Worm (Caenorhabditis elegans) whole organism, L3 larva: Measurements from ENCODE around the gene C46F4.3.
A peak's percentile ranks its signal among the peaks of the same experiment; 100 is the strongest.

Source experiments
- R02D3.7 ChIP-seq: fragments of 150-350 bp; optimal IDR thresholded peaks from 2 replicates; lab custom pipeline; 2014; ENCODE audit warnings: missing biosample characterization, missing genetic modification characterization
- ZK546.5 ChIP-seq: sonication (generic microtip); optimal IDR thresholded peaks from 2 replicates; lab custom pipeline; 2017; ENCODE audit warnings: missing biosample characterization, missing genetic modification characterization
- aly-2 ChIP-seq: fragments of 150-350 bp; optimal IDR thresholded peaks from 2 replicates; lab custom pipeline; 2014; ENCODE audit warnings: missing biosample characterization, missing genetic modification characterization
- ama-1 ChIP-seq: fragments of 150-350 bp; optimal IDR thresholded peaks from 2 replicates; lab custom pipeline; 2018
- ceh-16 ChIP-seq: sonication (generic microtip); optimal IDR thresholded peaks from 2 replicates; lab custom pipeline; 2017; ENCODE audit warnings: missing biosample characterization, missing genetic modification characterization
- ceh-28 ChIP-seq: fragments of 150-350 bp; optimal IDR thresholded peaks from 2 replicates; lab custom pipeline; 2014; ENCODE audit warnings: missing biosample characterization, missing genetic modification reagents, missing genetic modification characterization
- ceh-82 ChIP-seq: fragments of 150-350 bp; optimal IDR thresholded peaks from 2 replicates; lab custom pipeline; 2014; ENCODE audit warnings: missing biosample characterization, missing genetic modification characterization
- ceh-9 ChIP-seq: sonication (generic microtip); optimal IDR thresholded peaks from 2 replicates; lab custom pipeline; 2018; ENCODE audit warnings: missing biosample characterization, missing genetic modification characterization
- egl-27 ChIP-seq: sonication (generic microtip); optimal IDR thresholded peaks from 4 replicates; lab custom pipeline; 2017; ENCODE audit warnings: missing biosample characterization, missing genetic modification reagents, missing genetic modification characterization
- egl-5 ChIP-seq: fragments of 150-350 bp; optimal IDR thresholded peaks from 2 replicates; lab custom pipeline; 2017; ENCODE audit warnings: missing biosample characterization, missing genetic modification reagents, missing genetic modification characterization, inconsistent platforms
- elt-1 ChIP-seq: fragments of 150-350 bp; optimal IDR thresholded peaks from 2 replicates; lab custom pipeline; 2014; ENCODE audit warnings: missing biosample characterization, missing genetic modification characterization
- elt-2 ChIP-seq: sonication (generic microtip); optimal IDR thresholded peaks from 2 replicates; lab custom pipeline; 2016; ENCODE audit warnings: missing genetic modification reagents, mild to moderate bottlenecking, missing genetic modification characterization, missing compliant biosample characterization
- elt-3 ChIP-seq, 3 experiments: fragments of 150-350 bp in 1 of 3; sonication (generic microtip) in 2 of 3; optimal IDR thresholded peaks; 2 replicates in 2 of 3; 4 replicates in 1 of 3; lab custom pipeline; 2014 to 2017; ENCODE audit warnings: missing biosample characterization in 3 of 3, missing genetic modification characterization in 3 of 3
- fkh-10 ChIP-seq: sonication (generic microtip); optimal IDR thresholded peaks from 2 replicates; lab custom pipeline; 2017; ENCODE audit warnings: missing biosample characterization, missing genetic modification reagents, missing genetic modification characterization
- fkh-2 ChIP-seq: fragments of 150-350 bp; optimal IDR thresholded peaks from 2 replicates; lab custom pipeline; 2014; ENCODE audit warnings: missing biosample characterization, missing genetic modification reagents, missing genetic modification characterization
- lin-15B ChIP-seq: fragments of 150-350 bp; optimal IDR thresholded peaks from 2 replicates; lab custom pipeline; 2014; ENCODE audit warnings: missing biosample characterization, missing genetic modification characterization
- lsy-12 ChIP-seq: sonication (generic microtip); optimal IDR thresholded peaks from 2 replicates; lab custom pipeline; 2016; ENCODE audit warnings: mild to moderate bottlenecking, missing genetic modification characterization, missing compliant biosample characterization
- mdl-1 ChIP-seq: fragments of 150-350 bp; optimal IDR thresholded peaks from 2 replicates; lab custom pipeline; 2014; ENCODE audit warnings: missing biosample characterization, missing genetic modification characterization
- mml-1 ChIP-seq: fragments of 150-350 bp; sonication (generic microtip); optimal IDR thresholded peaks from 3 replicates; lab custom pipeline; 2014; ENCODE audit warnings: missing biosample characterization, missing genetic modification characterization
- nfya-1 ChIP-seq: sonication (generic microtip); optimal IDR thresholded peaks from 2 replicates; lab custom pipeline; 2017; ENCODE audit warnings: missing genetic modification characterization, mild to moderate bottlenecking, missing compliant biosample characterization, antibody characterized with exemption, moderate library complexity; ENCODE audit not compliant: insufficient read depth
- nhr-11 ChIP-seq: fragments of 150-350 bp; optimal IDR thresholded peaks from 2 replicates; lab custom pipeline; 2014; ENCODE audit warnings: missing biosample characterization, missing genetic modification characterization
- nhr-23 ChIP-seq: fragments of 150-350 bp; optimal IDR thresholded peaks from 2 replicates; lab custom pipeline; 2014; ENCODE audit warnings: missing biosample characterization, missing genetic modification reagents, missing genetic modification characterization
- nhr-237 ChIP-seq: fragments of 150-350 bp; optimal IDR thresholded peaks from 2 replicates; lab custom pipeline; 2014; ENCODE audit warnings: missing biosample characterization, missing genetic modification characterization
- nhr-25 ChIP-seq: sonication (generic microtip); optimal IDR thresholded peaks from 2 replicates; lab custom pipeline; 2017; ENCODE audit warnings: missing biosample characterization, missing genetic modification characterization
- nhr-28 ChIP-seq: fragments of 150-350 bp; optimal IDR thresholded peaks from 2 replicates; lab custom pipeline; 2014; ENCODE audit warnings: missing biosample characterization, missing genetic modification characterization
- nhr-43 ChIP-seq: sonication (generic microtip); optimal IDR thresholded peaks from 2 replicates; lab custom pipeline; 2016; ENCODE audit warnings: mild to moderate bottlenecking, missing genetic modification characterization, missing compliant biosample characterization; ENCODE audit not compliant: poor library complexity, severe bottlenecking
- nhr-67 ChIP-seq: fragments of 150-350 bp; optimal IDR thresholded peaks from 2 replicates; lab custom pipeline; 2014; ENCODE audit warnings: missing biosample characterization, missing genetic modification characterization
- nhr-76 ChIP-seq: fragments of 150-350 bp; sonication (generic microtip); optimal IDR thresholded peaks from 5 replicates; lab custom pipeline; 2014; ENCODE audit warnings: missing biosample characterization, missing genetic modification characterization
- nhr-77 ChIP-seq: fragments of 150-350 bp; optimal IDR thresholded peaks from 2 replicates; lab custom pipeline; 2014; ENCODE audit warnings: missing biosample characterization, missing genetic modification characterization
- pha-4 ChIP-seq: fragments of 150-350 bp; optimal IDR thresholded peaks from 2 replicates; lab custom pipeline; 2014; ENCODE audit warnings: missing biosample characterization, missing genetic modification reagents, missing genetic modification characterization
- pqm-1 ChIP-seq: fragments of 150-350 bp; optimal IDR thresholded peaks from 2 replicates; lab custom pipeline; 2017; ENCODE audit warnings: missing biosample characterization, missing genetic modification characterization, inconsistent platforms
- sea-2 ChIP-seq: fragments of 150-350 bp; sonication (generic microtip); optimal IDR thresholded peaks from 4 replicates; lab custom pipeline; 2014; ENCODE audit warnings: missing biosample characterization, missing genetic modification reagents, missing genetic modification characterization
- skn-1 ChIP-seq: fragments of 150-350 bp; optimal IDR thresholded peaks from 2 replicates; lab custom pipeline; 2014; ENCODE audit warnings: missing biosample characterization, missing genetic modification characterization
- snpc-4 ChIP-seq: fragments of 150-350 bp; optimal IDR thresholded peaks from 2 replicates; lab custom pipeline; 2014; ENCODE audit warnings: missing biosample characterization, missing genetic modification characterization
- tbx-2 ChIP-seq: sonication (generic microtip); optimal IDR thresholded peaks from 2 replicates; lab custom pipeline; 2016; ENCODE audit warnings: mild to moderate bottlenecking, missing genetic modification characterization, missing compliant biosample characterization
- unc-39 ChIP-seq: sonication (generic microtip); optimal IDR thresholded peaks from 4 replicates; lab custom pipeline; 2017; ENCODE audit warnings: missing biosample characterization, missing genetic modification characterization
- unc-62 ChIP-seq: fragments of 150-350 bp; sonication (generic microtip); optimal IDR thresholded peaks from 4 replicates; lab custom pipeline; 2014; ENCODE audit warnings: missing biosample characterization, missing genetic modification reagents, missing genetic modification characterization
- zag-1 ChIP-seq: fragments of 150-350 bp; optimal IDR thresholded peaks from 2 replicates; lab custom pipeline; 2014; ENCODE audit warnings: missing biosample characterization, missing genetic modification characterization
- ztf-11 ChIP-seq: fragments of 150-350 bp; optimal IDR thresholded peaks from 2 replicates; lab custom pipeline; 2014; ENCODE audit warnings: missing biosample characterization, missing genetic modification characterization
- ztf-4 ChIP-seq: fragments of 150-350 bp; optimal IDR thresholded peaks from 2 replicates; lab custom pipeline; 2014; ENCODE audit warnings: missing biosample characterization, missing genetic modification characterization

Gene C46F4.3

ce11 chrX:5941325-5941724, 5.8 kb downstream of the C46F4.3 start:
- TF ChIP-seq pqm-1 (tag; lab: Kevin White, UChicago) (peak; percentile 61), ama-1 (lab: Kevin White, UChicago) (peak; percentile 27), ceh-28 (tag; lab: Kevin White, UChicago) (no peak)

- TF ChIP-seq unc-62 (GFP tag; lab: Kevin White, UChicago) (no peak), ceh-28 (tag; lab: Kevin White, UChicago) (no peak), snpc-4 (tag; lab: Kevin White, UChicago) (peak; percentile 6), nhr-25 (peak; percentile 17), nhr-77 (tag; lab: Kevin White, UChicago) (no peak), nhr-43 (tag; lab: Kevin White, UChicago) (peak; percentile 36), nhr-23 (peak; percentile 43), nhr-237 (no peak), pha-4 (tag; lab: Kevin White, UChicago) (peak; percentile 61), nfya-1 (tag; lab: Kevin White, UChicago) (peak; percentile 20), nhr-11 (tag; lab: Kevin White, UChicago) (peak; percentile 23), ceh-9 (tag; lab: Kevin White, UChicago) (no peak), mdl-1 (peak; percentile 29), mml-1 (no peak), pqm-1 (tag; lab: Kevin White, UChicago) (no peak), ama-1 (lab: Kevin White, UChicago) (peak; percentile 24)
Observed at ce11 chrX:5942171-5942570, 6.6 kb downstream of the C46F4.3 start.

ce11 chrX:5943908-5944307, 8.3 kb downstream of the C46F4.3 start:
- no peak for TF ChIP-seq nhr-23
- no peak for TF ChIP-seq nhr-28 (tag; lab: Kevin White, UChicago)
- TF ChIP-seq fkh-10 (GFP tag; lab: Kevin White, UChicago), result no peak

- TF ChIP-seq nhr-25 (peak; percentile 7), unc-62 (GFP tag; lab: Kevin White, UChicago) (no peak), aly-2 (tag; lab: Kevin White, UChicago) (no peak), ZK546.5 (tag; lab: Kevin White, UChicago) (no peak)
Observed at ce11 chrX:5944488-5944887, 8.9 kb downstream of the C46F4.3 start, which contains the start of gene acs-17. Gene acs-17, minus strand, starts transcription at chrX:5944510.

ce11 chrX:5948769-5949168, 13.2 kb downstream of the C46F4.3 start, which contains the start of gene mig-23:
Gene mig-23, minus strand, starts transcription at chrX:5948869.
- no peak for TF ChIP-seq elt-1
- TF ChIP-seq egl-5, result no peak
- no peak for TF ChIP-seq ztf-11
- no peak for TF ChIP-seq nhr-67 (tag; lab: Kevin White, UChicago)
- TF ChIP-seq fkh-10 (GFP tag; lab: Kevin White, UChicago), result no peak
- no peak for TF ChIP-seq ceh-9 (tag; lab: Kevin White, UChicago)
- no peak for TF ChIP-seq nhr-25
- no peak for TF ChIP-seq elt-2 (tag; lab: Kevin White, UChicago)
- no peak for TF ChIP-seq sea-2

ce11 chrX:5953174-5953573, 17.6 kb downstream of the C46F4.3 start, which contains the start of the genes R07E4.5 and R07E4.3:
Gene R07E4.5, minus strand, starts transcription at chrX:5953174.
Gene R07E4.3, plus strand, starts transcription at chrX:5953458.
- TF ChIP-seq ceh-16 (tag; lab: Kevin White, UChicago), result no peak
- no peak for TF ChIP-seq ceh-9 (tag; lab: Kevin White, UChicago)
- no peak for TF ChIP-seq ceh-82
- no peak for TF ChIP-seq elt-1
- no peak for TF ChIP-seq aly-2 (tag; lab: Kevin White, UChicago)
- peak; percentile 3 for TF ChIP-seq R02D3.7
- TF ChIP-seq ceh-28 (tag; lab: Kevin White, UChicago), result no peak
- TF ChIP-seq pqm-1 (tag; lab: Kevin White, UChicago), result peak; percentile 39
- peak; percentile 89 for TF ChIP-seq lin-15B (tag; lab: Kevin White, UChicago)
- peak; percentile 82 for TF ChIP-seq nhr-25
- TF ChIP-seq zag-1, result no peak
- no peak for TF ChIP-seq mml-1
- no peak for TF ChIP-seq nhr-76 (tag; lab: Kevin White, UChicago)
- TF ChIP-seq nhr-11 (tag; lab: Kevin White, UChicago), result no peak
- no peak for TF ChIP-seq mdl-1
- peak; percentile 81 for TF ChIP-seq egl-5
- TF ChIP-seq nhr-23, result no peak
- no peak for TF ChIP-seq ztf-4 (tag; lab: Kevin White, UChicago)
- TF ChIP-seq egl-27 (tag; lab: Kevin White, UChicago), result no peak
- peak; percentile 90 for TF ChIP-seq pha-4 (tag; lab: Kevin White, UChicago)
- TF ChIP-seq tbx-2 (tag; lab: Kevin White, UChicago), result no peak
- TF ChIP-seq unc-62 (GFP tag; lab: Kevin White, UChicago), result no peak
- TF ChIP-seq skn-1, result no peak
- no peak for TF ChIP-seq nhr-77 (tag; lab: Kevin White, UChicago)
- TF ChIP-seq fkh-2 (tag; lab: Kevin White, UChicago), result no peak
- peak; percentile 66 for TF ChIP-seq snpc-4 (tag; lab: Kevin White, UChicago)
- TF ChIP-seq elt-3 (tag; optimal IDR thresholded peaks at IDR 0.05; lab: Kevin White, UChicago), result no peak
- peak; percentile 86 for TF ChIP-seq nfya-1 (tag; lab: Kevin White, UChicago)
- TF ChIP-seq nhr-43 (tag; lab: Kevin White, UChicago), result peak; percentile 60
- no peak for TF ChIP-seq lsy-12
- no peak for TF ChIP-seq unc-39 (tag; lab: Kevin White, UChicago)
- TF ChIP-seq ZK546.5 (tag; lab: Kevin White, UChicago), result no peak
